Worm (Caenorhabditis elegans) whole organism, late embryonic: ENCODE results near the gene C49A9.3.
"Not testable (repeated sequence)": the region's sequence is repeated elsewhere in the genome, so short reads cannot be mapped to it uniquely, and the experiment has no call there.

Experiments used
- C08G9.2 ChIP-seq: sonication (generic microtip); optimal IDR thresholded peaks from 2 replicates; lab custom pipeline; 2016; ENCODE audit warnings: mild to moderate bottlenecking, missing genetic modification characterization, moderate library complexity, missing compliant biosample characterization
- C38D4.7 ChIP-seq: fragments of 200-800 bp; sonication (Bioruptor generic); optimal IDR thresholded peaks from 2 replicates; lab custom pipeline; 2018; ENCODE audit warnings: mild to moderate bottlenecking, missing genetic modification characterization, moderate library complexity, missing compliant biosample characterization
- K09A11.1 ChIP-seq: sonication (generic microtip); optimal IDR thresholded peaks from 2 replicates; lab custom pipeline; 2017; ENCODE audit warnings: antibody characterized with exemption, mild to moderate bottlenecking, missing genetic modification characterization, missing compliant biosample characterization; ENCODE audit not compliant: insufficient read depth
- T23F11.4 ChIP-seq: fragments of 200-800 bp; sonication (Bioruptor generic); optimal IDR thresholded peaks from 2 replicates; lab custom pipeline; 2018; ENCODE audit warnings: mild to moderate bottlenecking, missing genetic modification characterization, missing compliant biosample characterization
- Y22D7AL.16 ChIP-seq: sonication (generic microtip); optimal IDR thresholded peaks from 2 replicates; lab custom pipeline; 2016; ENCODE audit warnings: missing genetic modification characterization, missing compliant biosample characterization
- ahr-1 ChIP-seq: sonication (generic microtip); optimal IDR thresholded peaks from 2 replicates; lab custom pipeline; 2016; ENCODE audit warnings: missing genetic modification characterization, missing compliant biosample characterization
- ceh-14 ChIP-seq: sonication (generic microtip); optimal IDR thresholded peaks from 2 replicates; lab custom pipeline; 2016; ENCODE audit warnings: missing genotype, missing genetic modification characterization, missing compliant biosample characterization
- ceh-18 ChIP-seq: sonication (generic microtip); optimal IDR thresholded peaks from 2 replicates; lab custom pipeline; 2016; ENCODE audit warnings: missing genetic modification characterization, missing compliant biosample characterization
- ceh-2 ChIP-seq: sonication (generic microtip); optimal IDR thresholded peaks from 2 replicates; lab custom pipeline; 2016; ENCODE audit warnings: missing genotype, missing genetic modification characterization, missing compliant biosample characterization
- ceh-22 ChIP-seq: sonication (generic microtip); optimal IDR thresholded peaks from 2 replicates; lab custom pipeline; 2017; ENCODE audit warnings: missing biosample characterization, missing genetic modification characterization
- ceh-24 ChIP-seq: sonication (generic microtip); optimal IDR thresholded peaks from 2 replicates; lab custom pipeline; 2016; ENCODE audit warnings: mild to moderate bottlenecking, missing genetic modification characterization, missing compliant biosample characterization
- ceh-45 ChIP-seq: fragments of 200-800 bp; sonication (Bioruptor generic); IDR thresholded peaks from 2 replicates; pipeline ENCODE4 v1.3.6; 2022; ENCODE audit warnings: missing genetic modification reagents, missing genetic modification characterization, missing compliant biosample characterization
- ceh-6 ChIP-seq: fragments of 200-800 bp; sonication (Bioruptor generic); optimal IDR thresholded peaks from 2 replicates; lab custom pipeline; 2018; ENCODE audit warnings: mild to moderate bottlenecking, missing genetic modification characterization, missing compliant biosample characterization
- ceh-9 ChIP-seq: sonication (generic microtip); optimal IDR thresholded peaks from 2 replicates; lab custom pipeline; 2016; ENCODE audit warnings: mild to moderate bottlenecking, missing genetic modification characterization, inconsistent platforms, missing compliant biosample characterization
- dmd-4 ChIP-seq: sonication (generic microtip); optimal IDR thresholded peaks from 2 replicates; lab custom pipeline; 2016; ENCODE audit warnings: borderline replicate concordance, missing genetic modification characterization, missing compliant biosample characterization
- elt-2 ChIP-seq: sonication (generic microtip); optimal IDR thresholded peaks from 2 replicates; lab custom pipeline; 2016; ENCODE audit warnings: missing genetic modification reagents, missing genetic modification characterization, missing compliant biosample characterization
- ets-4 ChIP-seq: sonication (generic microtip); optimal IDR thresholded peaks from 2 replicates; lab custom pipeline; 2016; ENCODE audit warnings: missing genetic modification characterization, missing compliant biosample characterization
- fax-1 ChIP-seq: sonication (generic microtip); optimal IDR thresholded peaks from 2 replicates; lab custom pipeline; 2016; ENCODE audit warnings: missing genotype, missing genetic modification characterization, missing compliant biosample characterization
- fkh-10 ChIP-seq: fragments of 150-350 bp; optimal IDR thresholded peaks from 2 replicates; lab custom pipeline; 2014; ENCODE audit warnings: missing biosample characterization, missing genetic modification reagents, missing genetic modification characterization
- fkh-6 ChIP-seq: sonication (generic microtip); optimal IDR thresholded peaks from 2 replicates; lab custom pipeline; 2016; ENCODE audit warnings: missing genetic modification characterization, missing compliant biosample characterization
- hlh-13 ChIP-seq: fragments of 200-800 bp; sonication (Bioruptor generic); optimal IDR thresholded peaks from 2 replicates; lab custom pipeline; 2018; ENCODE audit warnings: mild to moderate bottlenecking, missing genetic modification characterization, missing compliant biosample characterization
- hlh-8 ChIP-seq: sonication (generic microtip); optimal IDR thresholded peaks from 2 replicates; lab custom pipeline; 2016; ENCODE audit warnings: missing genotype, missing genetic modification characterization, missing compliant biosample characterization
- lim-6 ChIP-seq: sonication (generic microtip); optimal IDR thresholded peaks from 2 replicates; lab custom pipeline; 2016; ENCODE audit warnings: missing genetic modification characterization, missing compliant biosample characterization
- lin-11 ChIP-seq: fragments of 200-800 bp; sonication (Bioruptor generic); optimal IDR thresholded peaks from 2 replicates; lab custom pipeline; 2018; ENCODE audit warnings: mild to moderate bottlenecking, missing genetic modification characterization, missing compliant biosample characterization
- madf-2 ChIP-seq: sonication (generic microtip); optimal IDR thresholded peaks from 2 replicates; lab custom pipeline; 2017; ENCODE audit warnings: missing genetic modification characterization, missing compliant biosample characterization
- nhr-11 ChIP-seq: fragments of 150-350 bp; optimal IDR thresholded peaks from 2 replicates; lab custom pipeline; 2014; ENCODE audit warnings: missing biosample characterization, missing genetic modification characterization
- npax-4 ChIP-seq: sonication (generic microtip); optimal IDR thresholded peaks from 2 replicates; lab custom pipeline; 2016; ENCODE audit warnings: missing genetic modification characterization, missing compliant biosample characterization
- odd-2 ChIP-seq: sonication (generic microtip); optimal IDR thresholded peaks from 2 replicates; lab custom pipeline; 2017; ENCODE audit warnings: antibody characterized with exemption, mild to moderate bottlenecking, missing genetic modification characterization, missing compliant biosample characterization
- pax-1 ChIP-seq: fragments of 150-350 bp; optimal IDR thresholded peaks from 2 replicates; lab custom pipeline; 2014; ENCODE audit warnings: missing biosample characterization, missing genetic modification characterization
- pha-2 ChIP-seq: sonication (generic microtip); optimal IDR thresholded peaks from 2 replicates; lab custom pipeline; 2017; ENCODE audit warnings: mild to moderate bottlenecking, missing genetic modification characterization, missing compliant biosample characterization
- pha-4 ChIP-seq: fragments of 150-350 bp; optimal IDR thresholded peaks from 2 replicates; lab custom pipeline; 2018; ENCODE audit warnings: missing biosample characterization, missing genetic modification reagents, missing genetic modification characterization
- pros-1 ChIP-seq: fragments of 150-350 bp; optimal IDR thresholded peaks from 2 replicates; lab custom pipeline; 2014; ENCODE audit warnings: missing biosample characterization, missing genetic modification reagents, missing genetic modification characterization
- rnt-1 ChIP-seq: sonication (generic microtip); optimal IDR thresholded peaks from 2 replicates; lab custom pipeline; 2016; ENCODE audit warnings: missing genetic modification characterization, missing compliant biosample characterization
- sdc-2 ChIP-seq: sonication (generic microtip); optimal IDR thresholded peaks from 2 replicates; lab custom pipeline; 2016; ENCODE audit warnings: missing genotype, missing genetic modification characterization, missing compliant biosample characterization
- sox-2 ChIP-seq: fragments of 200-800 bp; sonication (Bioruptor generic); IDR thresholded peaks from 2 replicates; pipeline ENCODE4 v1.3.6; 2022; ENCODE audit warnings: missing genetic modification reagents, missing genetic modification characterization, missing compliant biosample characterization
- sox-4 ChIP-seq: sonication (generic microtip); optimal IDR thresholded peaks from 2 replicates; lab custom pipeline; 2017; ENCODE audit warnings: mild to moderate bottlenecking, missing genetic modification characterization, inconsistent platforms, missing compliant biosample characterization
- ttx-3 ChIP-seq: sonication (generic microtip); optimal IDR thresholded peaks from 2 replicates; lab custom pipeline; 2016; ENCODE audit warnings: missing genetic modification reagents, missing genetic modification characterization, missing compliant biosample characterization
- unc-3 ChIP-seq, 2 experiments: fragments of 200-800 bp in 1 of 2; sonication (Bioruptor generic) in 1 of 2; sonication (generic microtip) in 1 of 2; conservative IDR thresholded peaks in 1 of 2; optimal IDR thresholded peaks in 1 of 2; 2 replicates each; pipeline versions ENCODE4 v1.3.6 to Lab custom; 2016 to 2022; ENCODE audit warnings: missing compliant biosample characterization in 2 of 2, missing genetic modification characterization in 2 of 2, missing genetic modification reagents in 1 of 2
- unc-42 ChIP-seq: sonication (generic microtip); optimal IDR thresholded peaks from 2 replicates; lab custom pipeline; 2016; ENCODE audit warnings: missing genotype, missing genetic modification characterization, missing compliant biosample characterization
- unc-86 ChIP-seq: sonication (generic microtip); optimal IDR thresholded peaks from 2 replicates; lab custom pipeline; 2016; ENCODE audit warnings: missing genetic modification characterization, missing compliant biosample characterization
- zip-5 ChIP-seq: sonication (generic microtip); optimal IDR thresholded peaks from 2 replicates; lab custom pipeline; 2016; ENCODE audit warnings: missing genetic modification characterization, missing compliant biosample characterization

C49A9.3 gene

DNA sequence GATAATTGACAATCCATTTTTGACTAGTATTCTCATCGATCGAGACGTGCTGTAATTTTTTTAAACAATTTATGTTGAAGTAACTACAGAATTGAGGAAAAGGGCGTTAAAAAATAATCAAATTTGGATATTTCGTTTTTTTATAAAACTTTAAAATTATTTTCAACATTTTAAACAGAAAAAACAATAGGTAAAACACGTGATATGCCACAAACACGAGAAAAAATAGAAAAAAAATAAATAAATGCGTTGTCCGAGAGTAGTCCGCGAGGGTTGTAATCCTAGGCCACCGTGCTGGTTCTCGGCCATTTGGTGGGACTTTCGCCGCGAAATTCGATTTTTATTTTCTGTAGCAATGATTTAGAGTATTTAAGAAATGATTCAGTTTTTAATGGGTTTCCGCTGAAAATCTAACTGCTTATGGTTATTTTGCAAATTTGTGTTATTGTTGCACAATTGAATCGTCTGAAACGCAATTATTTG, 15.6 kb upstream of the C49A9.3 start, which contains the start of gene C49A9.10 (continued):
- peak; percentile 70 for TF ChIP-seq fax-1 (tag; lab: Kevin White, UChicago)
- no peak for TF ChIP-seq ceh-22 (tag; lab: Kevin White, UChicago)
- TF ChIP-seq odd-2 (tag; lab: Kevin White, UChicago), result no peak
- TF ChIP-seq zip-5 (tag; lab: Kevin White, UChicago), result peak; percentile 69
- TF ChIP-seq fkh-10, result no peak
- TF ChIP-seq hlh-8 (tag; lab: Kevin White, UChicago), result peak; percentile 90
- peak; percentile 68 for TF ChIP-seq rnt-1
- TF ChIP-seq unc-42 (tag; lab: Kevin White, UChicago), result peak; percentile 40
- peak; percentile 91 for TF ChIP-seq ceh-2 (tag; lab: Kevin White, UChicago)
- no peak for TF ChIP-seq ceh-9
- no peak for TF ChIP-seq T23F11.4 (GFP tag; lab: Kevin White, UChicago)
- TF ChIP-seq npax-4 (tag; lab: Kevin White, UChicago), result no peak
- TF ChIP-seq sdc-2 (tag; lab: Kevin White, UChicago), result peak; percentile 64
- TF ChIP-seq madf-2 (tag; lab: Kevin White, UChicago), result peak; percentile 15
- peak; percentile 67 for TF ChIP-seq lim-6
- peak; percentile 47 for TF ChIP-seq fkh-6
- no peak for TF ChIP-seq ceh-24 (tag; lab: Kevin White, UChicago)
- no peak for TF ChIP-seq pha-4 (tag; lab: Kevin White, UChicago)
- TF ChIP-seq, all 69 proteins: peak for 31

ce11 chrIV:6209337-6209736, 12.6 kb upstream of the C49A9.3 start:
- no peak for TF ChIP-seq ets-4 (tag; lab: Kevin White, UChicago)
- TF ChIP-seq sdc-2 (tag; lab: Kevin White, UChicago), result no peak
- TF ChIP-seq C08G9.2 (tag; lab: Kevin White, UChicago), result no peak
- TF ChIP-seq pha-2 (tag; lab: Kevin White, UChicago), result no peak
- no peak for TF ChIP-seq hlh-8 (tag; lab: Kevin White, UChicago)
- TF ChIP-seq nhr-11 (tag; lab: Kevin White, UChicago), result no peak
- no peak for TF ChIP-seq pros-1
- TF ChIP-seq hlh-13 (GFP tag; lab: Kevin White, UChicago), result no peak
- TF ChIP-seq elt-2 (tag; lab: Kevin White, UChicago), result no peak
- no peak for TF ChIP-seq unc-86 (tag; lab: Kevin White, UChicago)
- no peak for TF ChIP-seq unc-42 (tag; lab: Kevin White, UChicago)
- TF ChIP-seq sox-2 (GFP tag; lab: Robert Waterston, UW), result no peak
- no peak for TF ChIP-seq dmd-4 (tag; lab: Kevin White, UChicago)
- TF ChIP-seq Y22D7AL.16, result no peak
- TF ChIP-seq pax-1 (tag; lab: Kevin White, UChicago), result no peak
- TF ChIP-seq ttx-3 (tag; lab: Kevin White, UChicago), result no peak
- no peak for TF ChIP-seq C38D4.7 (GFP tag; lab: Kevin White, UChicago)

DNA sequence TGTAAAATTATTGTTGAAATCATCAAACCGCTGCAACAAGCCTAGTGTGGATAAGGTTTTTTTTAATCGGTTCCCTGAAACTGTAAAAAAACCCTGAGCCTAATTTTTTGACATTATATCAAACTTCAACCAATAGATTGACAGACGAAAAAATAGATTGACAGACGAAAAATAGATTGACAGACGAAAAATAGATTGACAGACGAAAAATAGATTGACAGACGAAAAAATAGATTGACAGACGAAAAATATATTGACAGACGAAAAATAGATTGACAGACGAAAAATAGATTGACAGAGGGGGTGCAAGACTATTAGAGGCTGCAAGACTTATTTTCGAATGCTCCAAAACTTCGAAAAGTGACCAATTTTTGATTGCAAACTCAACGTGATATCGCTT, 11.9 kb upstream of the C49A9.3 start:
- peak; percentile 7; the same call in 1 of the 2 replicates for TF ChIP-seq ceh-45 (GFP tag; lab: Robert Waterston, UW)
- TF ChIP-seq unc-3 (GFP tag; conservative IDR thresholded peaks at IDR 0.05; lab: Robert Waterston, UW), result peak; percentile 34; the same call in 1 of the 2 replicates
- not testable (repeated sequence) for TF ChIP-seq unc-3 (tag; optimal IDR thresholded peaks at IDR 0.05; lab: Kevin White, UChicago)
- TF ChIP-seq, all 69 proteins: peak for 2; not testable (repeated sequence) for 67

DNA sequence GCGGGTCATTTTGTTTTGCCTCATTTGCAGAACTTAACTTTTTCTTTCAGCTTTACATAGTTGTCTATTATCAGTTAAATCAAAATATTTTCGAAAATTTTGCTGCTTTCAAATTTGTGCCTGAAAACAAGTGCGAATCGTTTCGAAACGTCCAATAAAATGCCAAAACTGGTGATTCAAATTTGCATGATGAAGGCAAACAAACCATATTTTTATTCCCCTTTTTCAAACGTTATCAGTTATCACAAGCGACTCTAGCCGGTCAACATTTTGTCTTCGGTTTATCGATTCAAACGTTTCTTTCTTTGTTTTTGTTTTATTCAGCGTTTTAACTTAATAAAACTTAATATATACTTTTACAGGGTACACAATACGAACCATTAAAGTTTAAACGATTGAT, 11.3 kb upstream of the C49A9.3 start, which contains the start of the genes ugt-24 and C49A9.6:
Gene ugt-24, minus strand, starts transcription at position 147 of the 400 bp plus-strand sequence.
Gene C49A9.6, plus strand, starts transcription at position 363 of the 400 bp plus-strand sequence.
- no peak for TF ChIP-seq K09A11.1
- no peak for TF ChIP-seq C38D4.7 (GFP tag; lab: Kevin White, UChicago)
- TF ChIP-seq ceh-14 (tag; lab: Kevin White, UChicago), result no peak
- no peak for TF ChIP-seq madf-2 (tag; lab: Kevin White, UChicago)
- TF ChIP-seq pha-4 (tag; lab: Kevin White, UChicago), result no peak
- TF ChIP-seq sox-4 (tag; lab: Kevin White, UChicago), result no peak
- no peak for TF ChIP-seq ttx-3 (tag; lab: Kevin White, UChicago)
- TF ChIP-seq unc-86 (tag; lab: Kevin White, UChicago), result no peak
- no peak for TF ChIP-seq lin-11 (tag; lab: Kevin White, UChicago)
- no peak for TF ChIP-seq ceh-18
- TF ChIP-seq ahr-1, result no peak
- TF ChIP-seq ceh-24 (tag; lab: Kevin White, UChicago), result no peak
- no peak for TF ChIP-seq elt-2 (tag; lab: Kevin White, UChicago)
- no peak for TF ChIP-seq fax-1 (tag; lab: Kevin White, UChicago)
- no peak for TF ChIP-seq ceh-6 (GFP tag; lab: Kevin White, UChicago)
